Worm (Caenorhabditis elegans) whole organism, mixed stage, embryonic: ENCODE results near the gene rml-3.

Experiments
- M03D4.4 ChIP-seq: sonication (generic microtip); optimal IDR thresholded peaks from 2 replicates; lab custom pipeline; 2017; ENCODE audit warnings: mild to moderate bottlenecking, missing genetic modification characterization, missing compliant biosample characterization
- bed-3 ChIP-seq: fragments of 200-800 bp; sonication (Bioruptor generic); optimal IDR thresholded peaks from 3 replicates; lab custom pipeline; 2018; ENCODE audit warnings: mild to moderate bottlenecking, missing genetic modification characterization, moderate library complexity, missing compliant biosample characterization
- blmp-1 ChIP-seq: fragments of 150-350 bp; optimal IDR thresholded peaks from 2 replicates; lab custom pipeline; 2014; ENCODE audit warnings: missing biosample characterization, missing genetic modification characterization
- ceh-39 ChIP-seq: fragments of 150-350 bp; optimal IDR thresholded peaks from 2 replicates; lab custom pipeline; 2014; ENCODE audit warnings: missing biosample characterization, missing genetic modification characterization
- ceh-43 ChIP-seq: fragments of 200-800 bp; sonication (Bioruptor generic); optimal IDR thresholded peaks from 2 replicates; lab custom pipeline; 2018; ENCODE audit warnings: mild to moderate bottlenecking, missing genetic modification characterization, moderate library complexity, missing compliant biosample characterization
- ceh-83 ChIP-seq: fragments of 200-800 bp; sonication (Bioruptor generic); optimal IDR thresholded peaks from 2 replicates; lab custom pipeline; 2018; ENCODE audit warnings: mild to moderate bottlenecking, missing genetic modification characterization, missing compliant biosample characterization
- ces-1 ChIP-seq: fragments of 150-350 bp; optimal IDR thresholded peaks from 2 replicates; lab custom pipeline; 2014; ENCODE audit warnings: missing biosample characterization, missing genetic modification reagents, missing genetic modification characterization
- cnd-1 ChIP-seq: fragments of 200-800 bp; sonication (Bioruptor generic); optimal IDR thresholded peaks from 2 replicates; lab custom pipeline; 2018; ENCODE audit warnings: mild to moderate bottlenecking, missing genetic modification characterization, missing compliant biosample characterization
- drap-1 ChIP-seq: fragments of 200-800 bp; sonication (Bioruptor generic); optimal IDR thresholded peaks from 3 replicates; lab custom pipeline; 2018; ENCODE audit warnings: mild to moderate bottlenecking, missing genetic modification characterization, missing compliant biosample characterization
- elt-1 ChIP-seq: sonication (generic microtip); optimal IDR thresholded peaks from 2 replicates; lab custom pipeline; 2017; ENCODE audit warnings: missing genetic modification characterization, mild to moderate bottlenecking, missing compliant biosample characterization, antibody characterized with exemption, moderate library complexity, borderline replicate concordance; ENCODE audit not compliant: insufficient read depth
- flh-1 ChIP-seq: fragments of 200-800 bp; sonication (Bioruptor generic); optimal IDR thresholded peaks from 2 replicates; lab custom pipeline; 2018; ENCODE audit warnings: mild to moderate bottlenecking, missing genetic modification characterization, moderate library complexity, missing compliant biosample characterization
- ham-2 ChIP-seq: fragments of 200-800 bp; sonication (Bioruptor generic); optimal IDR thresholded peaks from 2 replicates; lab custom pipeline; 2018; ENCODE audit warnings: mild to moderate bottlenecking, missing genetic modification characterization, missing compliant biosample characterization
- hlh-1 ChIP-seq: fragments of 150-350 bp; optimal IDR thresholded peaks from 2 replicates; lab custom pipeline; 2014; ENCODE audit warnings: missing biosample characterization, missing genetic modification reagents, missing genetic modification characterization
- lin-13 ChIP-seq: fragments of 150-350 bp; optimal IDR thresholded peaks from 2 replicates; lab custom pipeline; 2014; ENCODE audit warnings: missing biosample characterization, missing genetic modification characterization
- lin-32 ChIP-seq: fragments of 200-800 bp; sonication (Bioruptor generic); optimal IDR thresholded peaks from 2 replicates; lab custom pipeline; 2018; ENCODE audit warnings: mild to moderate bottlenecking, missing genetic modification characterization, missing compliant biosample characterization
- lsy-2 ChIP-seq: fragments of 150-350 bp; optimal IDR thresholded peaks from 2 replicates; lab custom pipeline; 2014; ENCODE audit warnings: missing biosample characterization, missing genetic modification characterization
- mab-5 ChIP-seq: fragments of 150-350 bp; optimal IDR thresholded peaks from 2 replicates; lab custom pipeline; 2014; ENCODE audit warnings: missing biosample characterization, missing genetic modification characterization
- mep-1 ChIP-seq: fragments of 150-350 bp; optimal IDR thresholded peaks from 2 replicates; lab custom pipeline; 2017; ENCODE audit warnings: missing biosample characterization, missing genetic modification reagents, missing genetic modification characterization, inconsistent platforms
- mls-2 ChIP-seq: sonication (generic microtip); optimal IDR thresholded peaks from 2 replicates; lab custom pipeline; 2016; ENCODE audit warnings: mild to moderate bottlenecking, missing genetic modification characterization, moderate library complexity, missing compliant biosample characterization
- nhr-12 ChIP-seq: fragments of 150-350 bp; optimal IDR thresholded peaks from 2 replicates; lab custom pipeline; 2014; ENCODE audit warnings: missing biosample characterization, missing genetic modification characterization
- nhr-2 ChIP-seq: fragments of 150-350 bp; optimal IDR thresholded peaks from 2 replicates; lab custom pipeline; 2014; ENCODE audit warnings: missing biosample characterization, missing genetic modification characterization
- nhr-237 ChIP-seq: fragments of 150-350 bp; optimal IDR thresholded peaks from 2 replicates; lab custom pipeline; 2014; ENCODE audit warnings: missing biosample characterization, missing genetic modification characterization
- nhr-28 ChIP-seq: fragments of 150-350 bp; optimal IDR thresholded peaks from 2 replicates; lab custom pipeline; 2014; ENCODE audit warnings: missing biosample characterization, missing genetic modification characterization
- nhr-76 ChIP-seq: sonication (generic microtip); optimal IDR thresholded peaks from 2 replicates; lab custom pipeline; 2017; ENCODE audit warnings: missing biosample characterization, missing genetic modification characterization
- pha-4 ChIP-seq: fragments of 150-350 bp; optimal IDR thresholded peaks from 2 replicates; lab custom pipeline; 2018; ENCODE audit warnings: missing biosample characterization, missing genetic modification reagents, missing genetic modification characterization
- sem-2 ChIP-seq: fragments of 200-800 bp; sonication (Bioruptor generic); optimal IDR thresholded peaks from 2 replicates; lab custom pipeline; 2018; ENCODE audit warnings: mild to moderate bottlenecking, missing genetic modification characterization, missing compliant biosample characterization
- snpc-4 ChIP-seq: fragments of 150-350 bp; optimal IDR thresholded peaks from 2 replicates; lab custom pipeline; 2014; ENCODE audit warnings: missing biosample characterization, missing genetic modification characterization
- sptf-1 ChIP-seq: sonication (generic microtip); optimal IDR thresholded peaks from 2 replicates; lab custom pipeline; 2017; ENCODE audit warnings: mild to moderate bottlenecking, missing genetic modification characterization, moderate library complexity, missing compliant biosample characterization
- tbx-8 ChIP-seq: fragments of 200-800 bp; sonication (Bioruptor generic); optimal IDR thresholded peaks from 2 replicates; lab custom pipeline; 2018; ENCODE audit warnings: mild to moderate bottlenecking, missing genetic modification characterization, moderate library complexity, missing compliant biosample characterization
- unc-120 ChIP-seq: sonication (generic microtip); optimal IDR thresholded peaks from 2 replicates; lab custom pipeline; 2017; ENCODE audit warnings: missing genetic modification characterization, missing compliant biosample characterization; ENCODE audit not compliant: poor library complexity, severe bottlenecking
- unc-39 ChIP-seq: fragments of 150-350 bp; optimal IDR thresholded peaks from 2 replicates; lab custom pipeline; 2014; ENCODE audit warnings: missing biosample characterization, missing genetic modification characterization
- unc-62 ChIP-seq: fragments of 150-350 bp; optimal IDR thresholded peaks from 2 replicates; lab custom pipeline; 2014; ENCODE audit warnings: missing biosample characterization, missing genetic modification reagents, missing genetic modification characterization
- zip-8 ChIP-seq: fragments of 150-350 bp; optimal IDR thresholded peaks from 2 replicates; lab custom pipeline; 2014; ENCODE audit warnings: missing biosample characterization, missing genetic modification characterization
- ztf-11 ChIP-seq: fragments of 150-350 bp; optimal IDR thresholded peaks from 2 replicates; lab custom pipeline; 2014; ENCODE audit warnings: missing biosample characterization, missing genetic modification characterization

The rml-3 gene

ce11 chrX:6275343-6275742 lies 36.5 kb upstream of the rml-3 start:
- no peak for TF ChIP-seq ztf-11
- TF ChIP-seq snpc-4 (tag; lab: Kevin White, UChicago) = no peak

ce11 chrX:6274270-6274669 lies 35.4 kb upstream of the rml-3 start:
- TF ChIP-seq nhr-76 (no peak), sptf-1 (tag; lab: Kevin White, UChicago) (no peak), tbx-8 (no peak), mls-2 (no peak), elt-1 (tag; lab: Kevin White, UChicago) (no peak), ham-2 (no peak), ceh-39 (tag; lab: Kevin White, UChicago) (no peak), ces-1 (no peak), mep-1 (tag; lab: Kevin White, UChicago) (no peak), nhr-12 (tag; lab: Kevin White, UChicago) (no peak), unc-120 (no peak)

- no peak for TF ChIP-seq nhr-28
- TF ChIP-seq pha-4 (tag; lab: Kevin White, UChicago) = no peak
- TF ChIP-seq drap-1 (GFP tag; lab: Kevin White, UChicago) = no peak
- TF ChIP-seq unc-39 (tag; lab: Kevin White, UChicago) = no peak
- no peak for TF ChIP-seq unc-62
- TF ChIP-seq mls-2 = no peak
- no peak for TF ChIP-seq nhr-76
- TF ChIP-seq ceh-43 = no peak
- no peak for TF ChIP-seq ceh-83 (GFP tag; lab: Kevin White, UChicago)
- TF ChIP-seq nhr-237 (tag; lab: Kevin White, UChicago) = no peak
- no peak for TF ChIP-seq tbx-8
- TF ChIP-seq hlh-1 (tag; lab: Kevin White, UChicago) = no peak
These were observed 34.9 kb upstream of the rml-3 start for ce11 chrX:6273772-6274171.

- TF ChIP-seq nhr-2 (tag; lab: Kevin White, UChicago) (no peak), ceh-83 (GFP tag; lab: Kevin White, UChicago) (no peak), mep-1 (tag; lab: Kevin White, UChicago) (no peak), pha-4 (tag; lab: Kevin White, UChicago) (no peak), flh-1 (GFP tag; lab: Kevin White, UChicago) (no peak), nhr-237 (tag; lab: Kevin White, UChicago) (no peak), M03D4.4 (tag; lab: Kevin White, UChicago) (no peak), lin-13 (no peak), nhr-76 (no peak), snpc-4 (tag; lab: Kevin White, UChicago) (no peak), ceh-43 (no peak), unc-62 (no peak), ham-2 (no peak), nhr-12 (tag; lab: Kevin White, UChicago) (no peak), unc-120 (no peak), ces-1 (no peak), blmp-1 (tag; lab: Kevin White, UChicago) (no peak)
These were observed 32.9 kb upstream of the rml-3 start, which contains the start of gene lro-1 for ce11 chrX:6271718-6272117. Gene lro-1, plus strand, starts transcription at chrX:6272089.

- no peak for TF ChIP-seq unc-39 (tag; lab: Kevin White, UChicago)
- no peak for TF ChIP-seq snpc-4 (tag; lab: Kevin White, UChicago)
- no peak for TF ChIP-seq M03D4.4 (tag; lab: Kevin White, UChicago)
These were observed 27.9 kb upstream of the rml-3 start, which contains the start of gene W05H9.2 for ce11 chrX:6266739-6267138. Gene W05H9.2, plus strand, starts transcription at chrX:6267039.

ce11 chrX:6263194-6263698 lies 24.4 kb upstream of the rml-3 start, which contains the start of gene W05H9.4:
Gene W05H9.4, plus strand, starts transcription at chrX:6263648.
- TF ChIP-seq hlh-1 (tag; lab: Kevin White, UChicago) (peak; percentile 53), snpc-4 (tag; lab: Kevin White, UChicago) (no peak), lsy-2 (tag; lab: Kevin White, UChicago) (no peak), sptf-1 (tag; lab: Kevin White, UChicago) (no peak), cnd-1 (peak; percentile 52), ham-2 (peak; percentile 20), zip-8 (tag; lab: Kevin White, UChicago) (no peak), unc-120 (peak; percentile 69), nhr-76 (no peak), sem-2 (GFP tag; lab: Kevin White, UChicago) (no peak), lin-32 (GFP tag; lab: Kevin White, UChicago) (no peak), bed-3 (GFP tag; lab: Kevin White, UChicago) (no peak), unc-62 (no peak), ceh-39 (tag; lab: Kevin White, UChicago) (peak; percentile 71), ces-1 (peak; percentile 57), nhr-2 (tag; lab: Kevin White, UChicago) (peak; percentile 91), flh-1 (GFP tag; lab: Kevin White, UChicago) (no peak), ceh-83 (GFP tag; lab: Kevin White, UChicago) (no peak), ceh-43 (no peak), ztf-11 (peak; percentile 2), elt-1 (tag; lab: Kevin White, UChicago) (no peak), mab-5 (no peak), nhr-28 (no peak), blmp-1 (tag; lab: Kevin White, UChicago) (no peak), drap-1 (GFP tag; lab: Kevin White, UChicago) (no peak), lin-13 (peak; percentile 10), nhr-237 (tag; lab: Kevin White, UChicago) (no peak), pha-4 (tag; lab: Kevin White, UChicago) (no peak), nhr-12 (tag; lab: Kevin White, UChicago) (no peak), mls-2 (peak; percentile 75), mep-1 (tag; lab: Kevin White, UChicago) (peak; percentile 12)
